Worm (Caenorhabditis elegans): ENCODE data around the gene F36H1.3.

F36H1.3 gene

DNA sequence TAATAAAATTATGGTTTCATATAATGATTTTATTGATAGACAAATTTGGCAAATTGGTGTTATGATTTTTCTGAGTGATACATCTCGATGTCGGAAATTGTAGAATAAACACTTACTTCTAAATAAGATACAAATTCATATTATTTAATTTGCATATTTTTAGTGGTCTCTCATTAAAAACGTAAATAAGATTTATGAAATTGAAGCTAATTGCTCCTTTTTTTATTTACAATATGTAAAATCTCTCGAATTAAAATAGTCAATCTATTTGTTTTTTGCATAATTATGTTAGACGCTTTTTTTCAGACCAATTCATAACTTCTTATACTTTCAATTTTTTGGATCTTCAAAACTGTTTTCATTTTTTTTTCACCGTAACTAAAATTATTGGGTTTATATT lies 17.6 kb upstream of the F36H1.3 start, which contains the start of gene hrg-6:
hrg-6 (plus strand) TSS at position 301 of the 400 bp plus-strand sequence.
- TF ChIP-seq ref-1 (GFP tag; conservative IDR thresholded peaks at IDR 0.05) (no peak), ztf-29 (GFP tag; IDR thresholded peaks at IDR 0.05) (no peak), T22C8.4 (GFP tag; IDR thresholded peaks at IDR 0.05) (no peak), flt-1 (GFP tag; IDR thresholded peaks at IDR 0.05) (no peak), med-1 (GFP tag; optimal IDR thresholded peaks at IDR 0.05; ENCODE audit: insufficient read depth) (no peak), tab-1 (GFP tag; IDR thresholded peaks at IDR 0.05) (no peak), cog-1 (tag; optimal IDR thresholded peaks at IDR 0.05) (no peak), klf-2 (GFP tag; conservative IDR thresholded peaks at IDR 0.05) (no peak), ztf-23 (GFP tag; IDR thresholded peaks at IDR 0.05) (no peak)

DNA sequence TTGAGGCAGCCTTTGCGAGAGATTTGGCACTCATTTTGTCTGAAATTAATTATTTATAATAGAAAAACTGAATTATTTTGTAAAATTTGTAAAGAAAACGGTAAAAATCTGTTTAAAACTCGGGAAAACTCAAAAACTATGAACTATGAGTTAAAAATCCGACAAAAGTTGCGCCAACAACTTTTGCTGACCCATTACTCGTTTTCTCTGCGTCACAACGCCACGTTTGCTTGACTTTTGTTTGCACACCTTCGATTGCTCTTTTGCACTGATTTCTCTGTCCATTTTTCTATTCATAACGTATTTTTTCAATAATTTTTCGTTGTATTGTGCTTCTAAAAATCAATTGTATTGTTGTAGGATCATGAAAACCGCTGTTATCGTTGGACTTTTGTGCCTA lies 13.7 kb upstream of the F36H1.3 start, which contains the start of gene fkb-1:
fkb-1 (plus strand) TSS at position 361 of the 400 bp plus-strand sequence.
- no peak for TF ChIP-seq flt-1 (GFP tag; IDR thresholded peaks at IDR 0.05)

DNA sequence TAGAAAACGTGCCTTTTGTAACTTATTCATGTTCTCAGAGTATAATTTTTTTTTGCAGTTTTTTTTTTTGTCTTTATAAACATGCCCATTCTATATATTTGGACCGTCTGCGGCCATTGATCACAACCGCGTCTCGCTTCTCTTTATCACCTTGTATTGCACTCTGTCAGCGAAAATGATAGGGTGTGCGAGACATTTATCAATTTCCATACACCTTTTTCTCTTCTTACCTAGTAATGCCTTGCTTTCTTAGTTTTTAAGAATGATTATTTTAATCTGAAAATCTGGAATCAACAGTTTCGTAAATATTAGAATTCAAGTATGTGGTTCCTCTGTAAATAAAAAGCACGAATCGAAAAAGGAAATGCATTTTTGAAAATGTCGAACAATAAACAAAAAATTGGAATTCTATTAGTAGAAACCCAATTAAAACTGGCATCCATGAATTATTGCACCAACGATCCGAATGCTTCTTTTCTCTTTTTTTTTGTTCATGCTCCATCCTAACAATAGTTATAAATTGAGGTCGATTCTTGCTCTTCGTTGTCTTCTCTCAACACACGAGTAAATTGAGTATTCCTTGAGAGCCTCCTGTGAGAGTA lies 12.7 kb upstream of the F36H1.3 start:
- TF ChIP-seq med-1 (GFP tag; optimal IDR thresholded peaks at IDR 0.05; ENCODE audit: insufficient read depth) (no peak), T22C8.4 (GFP tag; IDR thresholded peaks at IDR 0.05) (no peak), ref-1 (GFP tag; conservative IDR thresholded peaks at IDR 0.05) (no peak), tab-1 (GFP tag; IDR thresholded peaks at IDR 0.05) (no peak)

DNA sequence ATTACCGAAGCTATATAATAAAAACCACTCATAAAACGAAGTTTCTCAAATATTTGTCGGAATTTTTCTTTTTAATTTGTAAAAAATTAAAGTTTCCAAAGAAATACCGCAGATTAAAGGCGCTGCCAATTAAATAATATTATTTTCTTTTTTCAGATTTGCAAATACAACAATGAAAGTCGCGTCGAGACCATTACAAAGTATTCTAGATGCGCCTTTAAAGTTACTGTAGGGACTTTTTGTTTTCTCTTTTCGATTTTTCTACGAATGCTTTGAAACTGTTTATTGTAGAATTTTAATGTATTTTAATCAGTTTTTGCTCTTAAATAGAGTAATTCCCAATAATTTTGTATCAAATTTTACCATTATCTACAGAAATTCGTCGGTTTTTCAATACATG lies 11.7 kb upstream of the F36H1.3 start:
- TF ChIP-seq T22C8.4 (GFP tag; IDR thresholded peaks at IDR 0.05) (no peak), med-1 (GFP tag; optimal IDR thresholded peaks at IDR 0.05; ENCODE audit: insufficient read depth) (no peak), ref-1 (GFP tag; conservative IDR thresholded peaks at IDR 0.05) (no peak), ztf-23 (GFP tag; IDR thresholded peaks at IDR 0.05) (no peak), klf-2 (GFP tag; conservative IDR thresholded peaks at IDR 0.05) (no peak), ztf-29 (GFP tag; IDR thresholded peaks at IDR 0.05) (no peak), tab-1 (GFP tag; IDR thresholded peaks at IDR 0.05) (no peak), flt-1 (GFP tag; IDR thresholded peaks at IDR 0.05) (no peak), cog-1 (tag; optimal IDR thresholded peaks at IDR 0.05) (no peak)

DNA sequence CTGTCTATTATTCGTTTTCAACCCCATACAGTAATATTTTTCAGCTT lies 11.5 kb upstream of the F36H1.3 start, which contains the start of gene kdin-1:
kdin-1 (plus strand) TSS at position 38 of the 47 bp plus-strand sequence.
- TF ChIP-seq ztf-29 (GFP tag; IDR thresholded peaks at IDR 0.05) (no peak), med-1 (GFP tag; optimal IDR thresholded peaks at IDR 0.05; ENCODE audit: insufficient read depth) (no peak), flt-1 (GFP tag; IDR thresholded peaks at IDR 0.05) (no peak), klf-2 (GFP tag; conservative IDR thresholded peaks at IDR 0.05) (no peak), ztf-23 (GFP tag; IDR thresholded peaks at IDR 0.05) (no peak), ref-1 (GFP tag; conservative IDR thresholded peaks at IDR 0.05) (no peak), T22C8.4 (GFP tag; IDR thresholded peaks at IDR 0.05) (no peak), cog-1 (tag; optimal IDR thresholded peaks at IDR 0.05) (no peak), tab-1 (GFP tag; IDR thresholded peaks at IDR 0.05) (no peak)

DNA sequence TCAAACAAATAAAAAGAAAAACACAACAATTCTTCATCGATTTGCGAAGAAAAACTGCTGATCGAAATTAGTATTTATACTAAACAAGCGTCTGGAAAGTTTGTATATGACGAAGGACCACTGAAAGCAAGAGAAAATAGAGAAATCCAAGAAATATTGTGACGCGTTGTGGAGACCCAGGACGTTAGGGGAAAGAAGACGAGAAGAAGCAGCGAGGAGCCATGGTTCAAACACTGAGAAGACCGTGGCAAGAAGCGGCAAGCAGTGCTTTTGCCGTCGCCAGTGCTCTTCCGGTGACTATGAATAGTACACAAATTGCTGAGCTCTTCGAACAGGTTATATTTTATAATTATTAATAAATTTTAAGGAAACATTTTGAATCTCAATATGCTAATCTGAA lies 11.3 kb upstream of the F36H1.3 start:
- TF ChIP-seq ref-1 (GFP tag; conservative IDR thresholded peaks at IDR 0.05) (no peak), ztf-29 (GFP tag; IDR thresholded peaks at IDR 0.05) (no peak), cog-1 (tag; optimal IDR thresholded peaks at IDR 0.05) (no peak), ztf-23 (GFP tag; IDR thresholded peaks at IDR 0.05) (no peak), flt-1 (GFP tag; IDR thresholded peaks at IDR 0.05) (no peak)

DNA sequence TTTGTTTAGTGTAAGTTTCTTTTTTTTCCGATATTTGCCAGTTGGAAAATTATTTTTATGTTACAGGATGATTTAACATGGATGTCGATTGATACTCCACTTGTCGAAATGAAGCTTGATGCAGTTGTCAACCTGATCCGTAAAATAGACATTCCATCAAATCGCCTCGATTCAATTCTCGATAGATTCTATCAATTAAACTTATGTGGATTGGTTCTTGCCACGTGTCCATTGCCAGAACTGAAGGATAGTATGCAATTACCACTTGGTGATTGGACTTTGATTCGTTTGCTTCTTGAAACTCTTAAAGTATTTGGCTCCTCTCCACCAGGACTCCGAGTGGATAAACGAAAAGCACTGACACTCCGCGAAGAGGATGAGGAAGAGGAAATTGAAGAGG lies 5.6 kb upstream of the F36H1.3 start:
- no peak for TF ChIP-seq ztf-29 (GFP tag; IDR thresholded peaks at IDR 0.05)
- TF ChIP-seq T22C8.4 (GFP tag; IDR thresholded peaks at IDR 0.05), result no peak
- no peak for TF ChIP-seq med-1 (GFP tag; optimal IDR thresholded peaks at IDR 0.05; ENCODE audit: insufficient read depth)
- no peak for TF ChIP-seq cog-1 (tag; optimal IDR thresholded peaks at IDR 0.05)
- TF ChIP-seq klf-2 (GFP tag; conservative IDR thresholded peaks at IDR 0.05), result no peak
- no peak for TF ChIP-seq tab-1 (GFP tag; IDR thresholded peaks at IDR 0.05)
- TF ChIP-seq flt-1 (GFP tag; IDR thresholded peaks at IDR 0.05), result no peak
- TF ChIP-seq ref-1 (GFP tag; conservative IDR thresholded peaks at IDR 0.05), result no peak
- TF ChIP-seq ztf-23 (GFP tag; IDR thresholded peaks at IDR 0.05), result no peak

DNA sequence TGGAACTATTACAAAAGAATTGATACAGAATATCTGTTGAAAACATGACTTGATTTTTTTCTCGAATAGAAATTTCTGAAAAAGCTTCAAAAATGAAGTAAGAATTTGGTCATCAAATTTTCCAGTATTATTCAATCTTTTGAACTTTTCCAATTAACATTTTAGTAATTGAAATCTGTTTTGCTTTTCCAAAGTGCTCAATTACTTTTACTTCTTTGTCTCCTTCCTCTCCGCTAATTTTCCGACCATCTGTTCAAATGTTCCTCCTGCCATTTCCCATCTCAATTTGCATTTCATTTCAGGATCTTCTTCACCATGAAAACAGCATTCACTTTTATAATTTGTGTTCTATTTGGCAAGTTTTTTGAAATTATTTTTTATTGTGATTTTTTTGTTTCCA lies 1.1 kb upstream of the F36H1.3 start, which contains the start of gene F36H1.11:
F36H1.11 (plus strand) TSS at position 301 of the 400 bp plus-strand sequence.
- TF ChIP-seq tab-1 (GFP tag; IDR thresholded peaks at IDR 0.05) (no peak), ztf-23 (GFP tag; IDR thresholded peaks at IDR 0.05) (no peak), ztf-29 (GFP tag; IDR thresholded peaks at IDR 0.05) (no peak), ref-1 (GFP tag; conservative IDR thresholded peaks at IDR 0.05) (no peak), cog-1 (tag; optimal IDR thresholded peaks at IDR 0.05) (no peak), flt-1 (GFP tag; IDR thresholded peaks at IDR 0.05) (no peak), T22C8.4 (GFP tag; IDR thresholded peaks at IDR 0.05) (no peak), med-1 (GFP tag; optimal IDR thresholded peaks at IDR 0.05; ENCODE audit: insufficient read depth) (no peak), klf-2 (GFP tag; conservative IDR thresholded peaks at IDR 0.05) (no peak)

DNA sequence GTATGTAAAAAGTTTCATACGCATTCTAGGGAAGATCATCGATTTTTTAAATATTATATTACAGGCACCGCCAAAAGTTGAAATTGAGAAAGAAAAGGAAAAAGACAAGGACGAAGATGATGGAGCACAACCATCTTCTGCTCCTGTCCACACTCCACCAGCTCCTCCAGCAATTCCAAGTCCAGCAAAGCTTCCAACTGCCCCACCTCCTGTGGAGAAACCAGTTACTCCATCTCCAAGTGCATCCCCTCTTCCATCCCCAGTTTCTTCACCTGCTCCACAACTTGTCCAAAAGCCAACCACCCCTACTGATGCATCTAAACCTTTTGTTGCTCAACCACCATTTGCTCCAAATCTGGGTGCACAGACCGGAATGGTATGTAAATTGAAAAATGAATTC lies 2.0 kb downstream of the F36H1.3 start:
- TF ChIP-seq ztf-29 (GFP tag; IDR thresholded peaks at IDR 0.05) (no peak), ref-1 (GFP tag; conservative IDR thresholded peaks at IDR 0.05) (no peak), med-1 (GFP tag; optimal IDR thresholded peaks at IDR 0.05; ENCODE audit: insufficient read depth) (no peak), tab-1 (GFP tag; IDR thresholded peaks at IDR 0.05) (no peak), flt-1 (GFP tag; IDR thresholded peaks at IDR 0.05) (no peak), ztf-23 (GFP tag; IDR thresholded peaks at IDR 0.05) (no peak), T22C8.4 (GFP tag; IDR thresholded peaks at IDR 0.05) (no peak), klf-2 (GFP tag; conservative IDR thresholded peaks at IDR 0.05) (no peak)

DNA sequence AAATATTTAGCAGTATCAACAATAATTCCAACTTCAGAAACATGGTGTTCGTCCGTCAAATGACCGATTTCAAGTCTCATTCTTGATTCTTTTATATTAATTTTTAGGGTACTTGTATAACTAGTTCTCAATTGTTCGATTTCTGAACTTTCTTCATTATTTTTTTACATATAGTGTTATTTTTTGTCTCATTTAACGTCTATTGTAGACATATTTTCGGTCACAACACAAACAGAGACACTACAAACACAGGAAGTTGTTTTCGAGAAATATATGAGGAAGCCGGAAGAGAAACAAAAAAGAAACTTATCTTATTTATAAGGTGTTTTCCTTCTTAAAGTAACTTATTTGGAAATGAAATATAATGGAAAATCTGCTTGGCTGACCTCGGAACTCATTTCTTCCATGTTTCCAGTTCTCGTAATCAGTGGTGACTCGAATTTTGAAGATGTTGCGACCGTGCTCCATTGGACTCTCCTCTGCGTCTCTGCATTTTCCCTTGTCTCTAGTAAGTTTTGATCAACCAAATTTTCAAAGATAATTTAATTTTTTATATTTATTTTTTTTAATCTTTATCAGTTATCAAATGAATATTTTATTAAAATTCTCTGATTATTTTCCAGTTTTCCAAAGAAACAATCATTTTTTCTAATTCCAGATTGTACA lies 3.9 kb downstream of the F36H1.3 start, which contains the start of the genes F36H1.12 and lin-3:
F36H1.12 (minus strand) TSS at position 51 of the 666 bp plus-strand sequence.
lin-3 (plus strand) TSS at position 657 of the 666 bp plus-strand sequence.
- no peak for TF ChIP-seq ztf-23 (GFP tag; IDR thresholded peaks at IDR 0.05)
- TF ChIP-seq T22C8.4 (GFP tag; IDR thresholded peaks at IDR 0.05), result no peak
- TF ChIP-seq tab-1 (GFP tag; IDR thresholded peaks at IDR 0.05), result no peak
- TF ChIP-seq med-1 (GFP tag; optimal IDR thresholded peaks at IDR 0.05; ENCODE audit: insufficient read depth), result no peak
- no peak for TF ChIP-seq ref-1 (GFP tag; conservative IDR thresholded peaks at IDR 0.05)
- no peak for TF ChIP-seq ztf-29 (GFP tag; IDR thresholded peaks at IDR 0.05)
- no peak for TF ChIP-seq flt-1 (GFP tag; IDR thresholded peaks at IDR 0.05)
- no peak for TF ChIP-seq klf-2 (GFP tag; conservative IDR thresholded peaks at IDR 0.05)
- TF ChIP-seq cog-1 (tag; optimal IDR thresholded peaks at IDR 0.05), result no peak

All from whole organism, midembryonic.